Comparison of ENCODE assay signal across 1 fruit fly cellular context in genomic region chr3L:18144620-18145019, dm6.
TF ChIP-seq lines count a peak whose summit lies in the region.

No protein-coding gene starts in this region.

TF ChIP-seq in whole organism, embryonic, 481 proteins besides CTCF, POLR2A, EP300 and RAD21 (continued from another document):
- TF ChIP-seq dmrt99B (tag; optimal IDR thresholded peaks at IDR 0.05; lab: Kevin White, UChicago), result no peak
- no peak for TF ChIP-seq ap (GFP tag; IDR thresholded peaks at IDR 0.05; lab: Robert Waterston, UW)
- TF ChIP-seq trh (GFP tag; optimal IDR thresholded peaks at IDR 0.05; lab: Kevin White, UChicago), result peak; percentile 5
- TF ChIP-seq zfh2 (GFP tag; optimal IDR thresholded peaks at IDR 0.05; lab: Kevin White, UChicago), result no peak
- TF ChIP-seq CG33213 (GFP tag; optimal IDR thresholded peaks at IDR 0.05; lab: Kevin White, UChicago), result no peak
- no peak for TF ChIP-seq crol (GFP tag; IDR thresholded peaks at IDR 0.05; lab: Robert Waterston, UW)
- no peak for TF ChIP-seq hth (optimal IDR thresholded peaks at IDR 0.05; lab: Kevin White, UChicago)
- TF ChIP-seq HHEX (GFP tag; optimal IDR thresholded peaks at IDR 0.05; lab: Kevin White, UChicago), result peak; percentile 18
- no peak for TF ChIP-seq Mes4 (GFP tag; optimal IDR thresholded peaks at IDR 0.05; lab: Kevin White, UChicago)
- no peak for TF ChIP-seq zf30C (GFP tag; optimal IDR thresholded peaks at IDR 0.05; lab: Kevin White, UChicago)
- no peak for TF ChIP-seq Oaz (GFP tag; IDR thresholded peaks at IDR 0.05; lab: Robert Waterston, UW)
- no peak for TF ChIP-seq Side (GFP tag; optimal IDR thresholded peaks at IDR 0.05; lab: Kevin White, UChicago)
- peak; percentile 46 for TF ChIP-seq ATbp (GFP tag; optimal IDR thresholded peaks at IDR 0.05; lab: Kevin White, UChicago)
- TF ChIP-seq CG10462 (GFP tag; optimal IDR thresholded peaks at IDR 0.05; lab: Kevin White, UChicago), result no peak
- no peak for TF ChIP-seq ind (GFP tag; optimal IDR thresholded peaks at IDR 0.05; lab: Kevin White, UChicago)
- no peak for TF ChIP-seq Ets65A (GFP tag; lab: Kevin White, UChicago)
- TF ChIP-seq Dek (tag; optimal IDR thresholded peaks at IDR 0.05; lab: Kevin White, UChicago), result no peak
- no peak for TF ChIP-seq CG12071 (GFP tag; optimal IDR thresholded peaks at IDR 0.05; lab: Kevin White, UChicago)
- TF ChIP-seq Optix (GFP tag; IDR thresholded peaks at IDR 0.05; lab: Robert Waterston, UW), result no peak
- TF ChIP-seq lbe (GFP tag; optimal IDR thresholded peaks at IDR 0.05; lab: Kevin White, UChicago), result no peak
- TF ChIP-seq Lim3 (GFP tag; IDR thresholded peaks at IDR 0.05; lab: Robert Waterston, UW), result no peak
- TF ChIP-seq wdn (GFP tag; IDR thresholded peaks at IDR 0.05; lab: Robert Waterston, UW), result no peak
- TF ChIP-seq tin (GFP tag; optimal IDR thresholded peaks at IDR 0.05; lab: Kevin White, UChicago), result no peak
- TF ChIP-seq Ets97D (GFP tag; optimal IDR thresholded peaks at IDR 0.05; lab: Kevin White, UChicago), result no peak
- no peak for TF ChIP-seq CG17385 (GFP tag; optimal IDR thresholded peaks at IDR 0.05; lab: Kevin White, UChicago)
- no peak for TF ChIP-seq hb (GFP tag; IDR thresholded peaks at IDR 0.05; lab: Robert Waterston, UW; ENCODE audit: partially characterized antibody)
- no peak for TF ChIP-seq ttk (GFP tag; IDR thresholded peaks at IDR 0.05; lab: Robert Waterston, UW)
- TF ChIP-seq gem (tag; optimal IDR thresholded peaks at IDR 0.05; lab: Kevin White, UChicago), result no peak
- TF ChIP-seq CG11560 (tag; IDR thresholded peaks at IDR 0.05; lab: Robert Waterston, UW), result no peak
- TF ChIP-seq CG8089 (GFP tag; optimal IDR thresholded peaks at IDR 0.05; lab: Kevin White, UChicago), result no peak
- no peak for TF ChIP-seq mld (GFP tag; IDR thresholded peaks at IDR 0.05; lab: Robert Waterston, UW; ENCODE audit: partially characterized antibody)
- no peak for TF ChIP-seq CG10654 (GFP tag; optimal IDR thresholded peaks at IDR 0.05; lab: Kevin White, UChicago)
- TF ChIP-seq Dip3 (GFP tag; optimal IDR thresholded peaks at IDR 0.05; lab: Kevin White, UChicago), result no peak
- TF ChIP-seq CG9817 (tag; optimal IDR thresholded peaks at IDR 0.05; lab: Kevin White, UChicago), result no peak
- TF ChIP-seq Med (GFP tag; lab: Kevin White, UChicago), result peak; percentile 67
- no peak for TF ChIP-seq CG33557 (GFP tag; optimal IDR thresholded peaks at IDR 0.05; lab: Kevin White, UChicago)
- TF ChIP-seq onecut (GFP tag; IDR thresholded peaks at IDR 0.05; lab: Robert Waterston, UW), result no peak
- no peak for TF ChIP-seq CG6689 (GFP tag; IDR thresholded peaks at IDR 0.05; lab: Robert Waterston, UW)
- no peak for TF ChIP-seq CG10431 (GFP tag; optimal IDR thresholded peaks at IDR 0.05; lab: Kevin White, UChicago)
- peak; percentile 18 for TF ChIP-seq Meics (GFP tag; optimal IDR thresholded peaks at IDR 0.05; lab: Kevin White, UChicago)
- TF ChIP-seq CG17829 (tag; optimal IDR thresholded peaks at IDR 0.05; lab: Kevin White, UChicago), result no peak
- no peak for TF ChIP-seq lmd (GFP tag; IDR thresholded peaks at IDR 0.05; lab: Robert Waterston, UW)
- TF ChIP-seq pzg (GFP tag; optimal IDR thresholded peaks at IDR 0.05; lab: Kevin White, UChicago), result no peak
- TF ChIP-seq Chrac-16 (GFP tag; optimal IDR thresholded peaks at IDR 0.05; lab: Kevin White, UChicago), result no peak
- no peak for TF ChIP-seq lola (GFP tag; optimal IDR thresholded peaks at IDR 0.05; lab: Kevin White, UChicago)
- no peak for TF ChIP-seq CG17612 (GFP tag; IDR thresholded peaks at IDR 0.05; lab: Robert Waterston, UW)
- no peak for TF ChIP-seq CG7786 (GFP tag; optimal IDR thresholded peaks at IDR 0.05; lab: Kevin White, UChicago)
- TF ChIP-seq ftz-f1 (GFP tag; optimal IDR thresholded peaks at IDR 0.05; lab: Kevin White, UChicago), result peak; percentile 1
- no peak for TF ChIP-seq CG17328 (GFP tag; IDR thresholded peaks at IDR 0.05; lab: Robert Waterston, UW)
- TF ChIP-seq Sry-β (GFP tag; optimal IDR thresholded peaks at IDR 0.05; lab: Kevin White, UChicago), result no peak
- no peak for TF ChIP-seq stc (GFP tag; IDR thresholded peaks at IDR 0.05; lab: Robert Waterston, UW)
- peak in 1 of 2 experiments; percentile 1 for TF ChIP-seq chif (GFP tag; optimal IDR thresholded peaks at IDR 0.05; lab: Kevin White, UChicago)
- no peak for TF ChIP-seq vvl (GFP tag; IDR thresholded peaks at IDR 0.05; lab: Robert Waterston, UW)
- TF ChIP-seq CG14667 (GFP tag; IDR thresholded peaks at IDR 0.05; lab: Robert Waterston, UW), result no peak
- no peak for TF ChIP-seq zfh1 (GFP tag; IDR thresholded peaks at IDR 0.05; lab: Robert Waterston, UW)
- TF ChIP-seq ranshi (GFP tag; IDR thresholded peaks at IDR 0.05; lab: Robert Waterston, UW), result no peak
- no peak for TF ChIP-seq eve (GFP tag; optimal IDR thresholded peaks at IDR 0.05; lab: Kevin White, UChicago)
- no peak for TF ChIP-seq CG15479 (GFP tag; optimal IDR thresholded peaks at IDR 0.05; lab: Kevin White, UChicago)
- no peak for TF ChIP-seq CG10565 (GFP tag; optimal IDR thresholded peaks at IDR 0.05; lab: Kevin White, UChicago)
- TF ChIP-seq maf-S (GFP tag; optimal IDR thresholded peaks at IDR 0.05; lab: Kevin White, UChicago), result no peak
- TF ChIP-seq Kr (GFP tag; optimal IDR thresholded peaks at IDR 0.05; lab: Kevin White, UChicago), result no peak
- TF ChIP-seq pum (GFP tag; optimal IDR thresholded peaks at IDR 0.05; lab: Kevin White, UChicago), result no peak
- TF ChIP-seq Lpt (GFP tag; optimal IDR thresholded peaks at IDR 0.05; lab: Kevin White, UChicago), result no peak
- TF ChIP-seq CG2875 (GFP tag; optimal IDR thresholded peaks at IDR 0.05; lab: Kevin White, UChicago), result peak; percentile 30
- no peak for TF ChIP-seq CG9609 (GFP tag; optimal IDR thresholded peaks at IDR 0.05; lab: Kevin White, UChicago)
- no peak for TF ChIP-seq CG7372 (GFP tag; IDR thresholded peaks at IDR 0.05; lab: Robert Waterston, UW)
- no peak for TF ChIP-seq pnt (GFP tag; optimal IDR thresholded peaks at IDR 0.05; lab: Kevin White, UChicago)
- no peak for TF ChIP-seq Eip74EF (GFP tag; optimal IDR thresholded peaks at IDR 0.05; lab: Kevin White, UChicago)
- TF ChIP-seq cas (GFP tag; IDR thresholded peaks at IDR 0.05; lab: Robert Waterston, UW), result no peak
- no peak for TF ChIP-seq Fer2 (tag; optimal IDR thresholded peaks at IDR 0.05; lab: Kevin White, UChicago)
